Comparison of ENCODE assay signal across 5 fruit fly cellular contexts in the genomic region with DNA sequence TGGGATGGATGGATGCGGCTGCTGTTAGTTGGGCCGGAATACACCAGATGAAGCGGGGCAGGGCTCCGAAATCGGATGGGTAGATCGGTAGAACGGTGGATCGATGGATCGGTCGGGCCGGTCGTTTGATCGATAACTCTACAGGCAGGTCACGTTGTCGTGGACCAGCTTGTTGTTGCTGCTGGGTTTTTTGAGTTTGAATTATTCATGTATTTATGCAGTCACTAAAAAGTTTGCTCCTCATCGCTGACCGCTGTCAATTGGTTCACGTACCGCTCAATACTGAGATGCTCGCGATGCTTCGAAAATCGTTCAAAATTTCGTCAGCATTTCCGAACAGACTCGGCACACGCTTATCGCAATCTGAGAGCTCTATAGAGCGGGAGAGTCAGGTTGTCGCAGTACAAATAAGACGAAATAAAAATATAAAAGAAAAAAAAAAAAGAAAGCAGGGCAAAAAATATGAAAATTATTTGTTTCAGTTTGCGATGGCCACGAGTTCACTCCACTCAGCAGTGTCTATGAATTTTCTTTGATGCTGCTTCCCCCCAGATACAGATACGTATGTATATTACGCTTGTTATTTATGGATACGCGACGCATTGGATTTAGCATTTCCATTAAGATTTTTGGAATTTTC.
TF ChIP-seq lines count a peak whose summit lies in the region.

A gene (minus strand): TSS at position 262 of the 640 bp plus-strand sequence.

- TF ChIP-seq CTCF in whole organism, embryonic (GFP tag; optimal IDR thresholded peaks at IDR 0.05; lab: Kevin White, UChicago): no peak

TF ChIP-seq in whole organism, adult, 20 proteins besides CTCF, POLR2A, EP300 and RAD21 (continues in another document):
- TF ChIP-seq CG12768 (GFP tag; optimal IDR thresholded peaks at IDR 0.05; lab: Kevin White, UChicago): peak; percentile 39
- TF ChIP-seq tj (GFP tag; optimal IDR thresholded peaks at IDR 0.05; lab: Kevin White, UChicago): peak; percentile 6
- TF ChIP-seq CG1620 (GFP tag; optimal IDR thresholded peaks at IDR 0.05; lab: Kevin White, UChicago): no peak
- no peak for TF ChIP-seq cnc (optimal IDR thresholded peaks at IDR 0.05; lab: Kevin White, UChicago)
- no peak for TF ChIP-seq CG14711 (tag; optimal IDR thresholded peaks at IDR 0.05; lab: Kevin White, UChicago)
- peak; percentile 0 for TF ChIP-seq Hr96 (GFP tag; optimal IDR thresholded peaks at IDR 0.05; lab: Kevin White, UChicago)
- no peak for TF ChIP-seq ovo (GFP tag; optimal IDR thresholded peaks at IDR 0.05; lab: Kevin White, UChicago)
- no peak for TF ChIP-seq CG7101 (tag; optimal IDR thresholded peaks at IDR 0.05; lab: Kevin White, UChicago)
- peak; percentile 24 for TF ChIP-seq CG33017 (tag; optimal IDR thresholded peaks at IDR 0.05; lab: Kevin White, UChicago)
- TF ChIP-seq toe (GFP tag; optimal IDR thresholded peaks at IDR 0.05; lab: Kevin White, UChicago): no peak
- TF ChIP-seq Crg-1 (GFP tag; optimal IDR thresholded peaks at IDR 0.05; lab: Kevin White, UChicago): no peak
- no peak for TF ChIP-seq Mnt (GFP tag; optimal IDR thresholded peaks at IDR 0.05; lab: Kevin White, UChicago)
- TF ChIP-seq CG5204 (GFP tag; optimal IDR thresholded peaks at IDR 0.05; lab: Kevin White, UChicago): no peak
- TF ChIP-seq kay (GFP tag; lab: Kevin White, UChicago; ENCODE audit: borderline replicate concordance): no peak
- peak; percentile 16 for TF ChIP-seq cic (GFP tag; optimal IDR thresholded peaks at IDR 0.05; lab: Kevin White, UChicago)
- no peak for TF ChIP-seq CG7045 (GFP tag; optimal IDR thresholded peaks at IDR 0.05; lab: Kevin White, UChicago)
- TF ChIP-seq CG11617 (GFP tag; optimal IDR thresholded peaks at IDR 0.05; lab: Kevin White, UChicago): no peak

TF ChIP-seq in whole organism, embryonic, 481 proteins besides CTCF, POLR2A, EP300 and RAD21 (continues in another document):
- TF ChIP-seq grau (tag; optimal IDR thresholded peaks at IDR 0.05; lab: Kevin White, UChicago) (peak; percentile 23), TFAM (GFP tag; optimal IDR thresholded peaks at IDR 0.05; lab: Kevin White, UChicago) (no peak), CG2199 (GFP tag; IDR thresholded peaks at IDR 0.05; lab: Robert Waterston, UW) (0 out of 3 replicates have a peak, but pooled peaks have one; percentile 10), CG34376 (GFP tag; optimal IDR thresholded peaks at IDR 0.05; lab: Kevin White, UChicago) (peak; percentile 14), amos (GFP tag; IDR thresholded peaks at IDR 0.05; lab: Robert Waterston, UW; ENCODE audit: partially characterized antibody) (no peak), ci (GFP tag; IDR thresholded peaks at IDR 0.05; lab: Robert Waterston, UW) (0 out of 3 replicates have a peak, but pooled peaks have one; percentile 28), Drgx (GFP tag; IDR thresholded peaks at IDR 0.05; lab: Robert Waterston, UW) (peak; percentile 59), nerfin-2 (GFP tag; IDR thresholded peaks at IDR 0.05; lab: Robert Waterston, UW; ENCODE audit: partially characterized antibody) (no peak), corto (GFP tag; optimal IDR thresholded peaks at IDR 0.05; lab: Kevin White, UChicago) (peak; percentile 14), chinmo (GFP tag; IDR thresholded peaks at IDR 0.05; lab: Robert Waterston, UW; ENCODE audit: partially characterized antibody) (0 out of 4 replicates have a peak, but pooled peaks have one; percentile 45), CG4360 (GFP tag; IDR thresholded peaks at IDR 0.05; lab: Robert Waterston, UW) (no peak), vvl (GFP tag; IDR thresholded peaks at IDR 0.05; lab: Robert Waterston, UW) (peak; percentile 76), C15 (GFP tag; IDR thresholded peaks at IDR 0.05; lab: Robert Waterston, UW) (no peak), sens (GFP tag; lab: Kevin White, UChicago) (peak; percentile 57), HLH4C (GFP tag; IDR thresholded peaks at IDR 0.05; lab: Robert Waterston, UW; ENCODE audit: partially characterized antibody) (no peak), Deaf1 (tag; optimal IDR thresholded peaks at IDR 0.05; lab: Kevin White, UChicago) (peak; percentile 61)

TF ChIP-seq in whole organism, prepupa, 60 proteins besides CTCF, POLR2A, EP300 and RAD21 (continues in another document):
- TF ChIP-seq fd59A (GFP tag; optimal IDR thresholded peaks at IDR 0.05; lab: Kevin White, UChicago): no peak
- TF ChIP-seq CG6808 (GFP tag; optimal IDR thresholded peaks at IDR 0.05; lab: Kevin White, UChicago): peak; percentile 26
- peak; percentile 55 for TF ChIP-seq CG6276 (GFP tag; optimal IDR thresholded peaks at IDR 0.05; lab: Kevin White, UChicago)
- TF ChIP-seq Gug (GFP tag; IDR thresholded peaks at IDR 0.05; lab: Robert Waterston, UW): peak; percentile 40; the same call in 1 of the 2 replicates
- TF ChIP-seq CG16779 (tag; optimal IDR thresholded peaks at IDR 0.05; lab: Kevin White, UChicago): peak; percentile 55
- TF ChIP-seq Eip75B (GFP tag; optimal IDR thresholded peaks at IDR 0.05; lab: Kevin White, UChicago): no peak
- TF ChIP-seq ss (GFP tag; optimal IDR thresholded peaks at IDR 0.05; lab: Kevin White, UChicago): no peak
- TF ChIP-seq CG32006 (GFP tag; optimal IDR thresholded peaks at IDR 0.05; lab: Kevin White, UChicago): peak; percentile 15
- peak; percentile 54; the same call in 2 of the 3 replicates for TF ChIP-seq CG8119 (GFP tag; IDR thresholded peaks at IDR 0.05; lab: Robert Waterston, UW)
- TF ChIP-seq Blimp-1 (GFP tag; optimal IDR thresholded peaks at IDR 0.05; lab: Kevin White, UChicago): no peak
- TF ChIP-seq CG10631 (GFP tag; optimal IDR thresholded peaks at IDR 0.05; lab: Kevin White, UChicago): no peak
- TF ChIP-seq fkh (GFP tag; optimal IDR thresholded peaks at IDR 0.05; lab: Kevin White, UChicago): no peak
- peak; percentile 31 for TF ChIP-seq CG9139 (GFP tag; optimal IDR thresholded peaks at IDR 0.05; lab: Kevin White, UChicago)
- TF ChIP-seq topi (GFP tag; optimal IDR thresholded peaks at IDR 0.05; lab: Kevin White, UChicago): peak; percentile 38
- peak; percentile 8 for TF ChIP-seq Smox (GFP tag; optimal IDR thresholded peaks at IDR 0.05; lab: Kevin White, UChicago)
- TF ChIP-seq Met (GFP tag; optimal IDR thresholded peaks at IDR 0.05; lab: Kevin White, UChicago): peak; percentile 20
- peak; percentile 40 for TF ChIP-seq Sox102F (GFP tag; optimal IDR thresholded peaks at IDR 0.05; lab: Kevin White, UChicago)

TF ChIP-seq in whole organism, pupa, 21 proteins besides CTCF, POLR2A, EP300 and RAD21:
- TF ChIP-seq CG10348 (GFP tag; IDR thresholded peaks at IDR 0.05; lab: Robert Waterston, UW) (no peak), Ets98B (GFP tag; IDR thresholded peaks at IDR 0.05; lab: Robert Waterston, UW) (peak; percentile 23; the same call in 1 of the 2 replicates), CG8301 (tag; optimal IDR thresholded peaks at IDR 0.05; lab: Kevin White, UChicago) (no peak), CG12605 (GFP tag; IDR thresholded peaks at IDR 0.05; lab: Robert Waterston, UW) (peak; percentile 74), CG8159 (tag; optimal IDR thresholded peaks at IDR 0.05; lab: Kevin White, UChicago) (peak; percentile 23), Pif1A (GFP tag; optimal IDR thresholded peaks at IDR 0.05; lab: Kevin White, UChicago) (peak; percentile 49), Pif1B (GFP tag; optimal IDR thresholded peaks at IDR 0.05; lab: Kevin White, UChicago) (peak; percentile 59), CG4496 (GFP tag; IDR thresholded peaks at IDR 0.05; lab: Robert Waterston, UW) (peak; percentile 73; the same call in 2 of the 3 replicates), CG34367 (tag; optimal IDR thresholded peaks at IDR 0.05; lab: Kevin White, UChicago) (no peak), CG15710 (tag; optimal IDR thresholded peaks at IDR 0.05; lab: Kevin White, UChicago) (peak; percentile 29), CG14655 (GFP tag; optimal IDR thresholded peaks at IDR 0.05; lab: Kevin White, UChicago) (peak; percentile 31), CG32121 (GFP tag; IDR thresholded peaks at IDR 0.05; lab: Robert Waterston, UW) (peak; percentile 24; the same call in 1 of the 2 replicates), fd96Ca (GFP tag; IDR thresholded peaks at IDR 0.05; lab: Robert Waterston, UW) (peak; percentile 62; the same call in 1 of the 3 replicates)
TF ChIP-seq in whole organism, pupa: peak in this region for 10.

TF ChIP-seq in whole organism, wandering third instar larva, 38 proteins besides CTCF, POLR2A, EP300 and RAD21:
- TF ChIP-seq Sp1 (GFP tag; optimal IDR thresholded peaks at IDR 0.05; lab: Kevin White, UChicago) (peak; percentile 72), br (GFP tag; optimal IDR thresholded peaks at IDR 0.05; lab: Kevin White, UChicago) (peak; percentile 37), sage (GFP tag; optimal IDR thresholded peaks at IDR 0.05; lab: Kevin White, UChicago) (peak; percentile 9), Rel (GFP tag; optimal IDR thresholded peaks at IDR 0.05; lab: Kevin White, UChicago) (peak; percentile 84), Rel (tag; optimal IDR thresholded peaks at IDR 0.05; lab: Kevin White, UChicago) (no peak), jim (GFP tag; optimal IDR thresholded peaks at IDR 0.05; lab: Kevin White, UChicago) (no peak), HLH106 (tag; optimal IDR thresholded peaks at IDR 0.05; lab: Kevin White, UChicago) (peak; percentile 9), GATAd (GFP tag; optimal IDR thresholded peaks at IDR 0.05; lab: Kevin White, UChicago) (no peak), CrebA (GFP tag; optimal IDR thresholded peaks at IDR 0.05; lab: Kevin White, UChicago; ENCODE audit: borderline replicate concordance) (peak; percentile 68)
